Worm (Caenorhabditis elegans): ENCODE data around the gene srh-223.

- TF ChIP-seq pag-3 (tag; optimal IDR thresholded peaks at IDR 0.05; ENCODE audit: borderline replicate concordance) (no peak), unc-86 (tag; optimal IDR thresholded peaks at IDR 0.05) (no peak), ceh-34 (tag; optimal IDR thresholded peaks at IDR 0.05) (no peak), hlh-30 (tag; optimal IDR thresholded peaks at IDR 0.05; ENCODE audit: insufficient read depth) (no peak), ttx-3 (tag; optimal IDR thresholded peaks at IDR 0.05) (no peak), lin-11 (tag; optimal IDR thresholded peaks at IDR 0.05) (no peak), ama-1 (optimal IDR thresholded peaks at IDR 0.05) (no peak)
Observed at ce11 chrIV:3956705-3957104, 25.0 kb upstream of the srh-223 start, which contains the start of gene clec-74.

All from whole organism, late embryonic.